Worm (Caenorhabditis elegans) whole organism, L1 larva: ENCODE data around the gene F56F10.2.
A peak's percentile ranks its signal among the peaks of the same experiment; 100 is the strongest.

Source experiments
- C16A3.4 ChIP-seq: fragments of 150-350 bp; optimal IDR thresholded peaks from 2 replicates; lab custom pipeline; 2014; ENCODE audit warnings: missing biosample characterization, missing genetic modification characterization
- blmp-1 ChIP-seq: fragments of 150-350 bp; optimal IDR thresholded peaks from 2 replicates; lab custom pipeline; 2014; ENCODE audit warnings: missing biosample characterization, missing genetic modification characterization
- ceh-8 ChIP-seq: fragments of 200-800 bp; sonication (Bioruptor generic); optimal IDR thresholded peaks from 2 replicates; lab custom pipeline; 2018; ENCODE audit warnings: mild to moderate bottlenecking, missing genetic modification characterization, moderate library complexity, missing compliant biosample characterization
- ceh-82 ChIP-seq, 3 experiments: fragments of 150-350 bp in 1 of 3; sonication (generic microtip) in 2 of 3; optimal IDR thresholded peaks; 2 replicates each; lab custom pipeline; 2014 to 2017; ENCODE audit warnings: missing biosample characterization in 3 of 3, missing genetic modification characterization in 3 of 3
- ces-1 ChIP-seq: fragments of 150-350 bp; optimal IDR thresholded peaks from 2 replicates; lab custom pipeline; 2014; ENCODE audit warnings: missing biosample characterization, missing genetic modification reagents, missing genetic modification characterization
- dpl-1 ChIP-seq, 3 experiments: fragments of 150-350 bp in 2 of 3; sonication (generic microtip) in 1 of 3; optimal IDR thresholded peaks; 2 replicates each; lab custom pipeline; 2014 to 2017; ENCODE audit warnings: missing biosample characterization in 3 of 3, missing genetic modification characterization in 3 of 3, missing genetic modification reagents in 3 of 3
- dsc-1 ChIP-seq: sonication (generic microtip); optimal IDR thresholded peaks from 2 replicates; lab custom pipeline; 2016; ENCODE audit warnings: mild to moderate bottlenecking, missing genetic modification characterization, missing compliant biosample characterization
- efl-1 ChIP-seq, 4 experiments: fragments of 150-350 bp; optimal IDR thresholded peaks in 3 of 4; peaks in 1 of 4; 1 replicate in 1 of 4; 2 replicates in 3 of 4; lab custom pipeline; 2014; ENCODE audit warnings: missing biosample characterization in 2 of 4, missing genetic modification characterization in 2 of 4, missing genetic modification reagents in 2 of 4
- ets-5 ChIP-seq: fragments of 200-800 bp; sonication (Bioruptor generic); IDR thresholded peaks from 2 replicates; pipeline ENCODE4 v1.3.6; 2022; ENCODE audit warnings: missing genetic modification characterization, missing compliant biosample characterization
- fkh-10 ChIP-seq: sonication (generic microtip); optimal IDR thresholded peaks from 2 replicates; lab custom pipeline; 2017; ENCODE audit warnings: missing biosample characterization, missing genetic modification reagents, missing genetic modification characterization
- fkh-8 ChIP-seq: sonication (generic microtip); optimal IDR thresholded peaks from 2 replicates; lab custom pipeline; 2016; ENCODE audit warnings: mild to moderate bottlenecking, missing genetic modification characterization, missing compliant biosample characterization
- fos-1 ChIP-seq: fragments of 150-350 bp; optimal IDR thresholded peaks from 2 replicates; lab custom pipeline; 2014; ENCODE audit warnings: missing biosample characterization, missing genetic modification characterization
- hlh-4 ChIP-seq: sonication (generic microtip); optimal IDR thresholded peaks from 2 replicates; lab custom pipeline; 2016; ENCODE audit warnings: mild to moderate bottlenecking, missing genetic modification characterization, missing compliant biosample characterization
- irx-1 ChIP-seq: sonication (generic microtip); optimal IDR thresholded peaks from 2 replicates; lab custom pipeline; 2016; ENCODE audit warnings: missing genetic modification characterization, missing compliant biosample characterization
- isw-1 ChIP-seq: fragments of 200-800 bp; sonication (Bioruptor generic); IDR thresholded peaks from 2 replicates; pipeline ENCODE4 v1.3.6; 2022; ENCODE audit warnings: missing genetic modification characterization, missing compliant biosample characterization
- jun-1 ChIP-seq: fragments of 150-350 bp; optimal IDR thresholded peaks from 2 replicates; lab custom pipeline; 2014; ENCODE audit warnings: missing biosample characterization, missing genetic modification reagents, missing genetic modification characterization
- lin-13 ChIP-seq: fragments of 150-350 bp; optimal IDR thresholded peaks from 2 replicates; lab custom pipeline; 2014; ENCODE audit warnings: missing biosample characterization, missing genetic modification reagents, missing genetic modification characterization
- lin-14 ChIP-seq: fragments of 200-800 bp; sonication (Bioruptor generic); optimal IDR thresholded peaks from 2 replicates; lab custom pipeline; 2018; ENCODE audit warnings: mild to moderate bottlenecking, missing genetic modification characterization, moderate library complexity, missing compliant biosample characterization
- lin-35 ChIP-seq, 2 experiments: fragments of 150-350 bp; optimal IDR thresholded peaks; 2 replicates each; lab custom pipeline; 2014; ENCODE audit warnings: missing biosample characterization in 2 of 2, missing genetic modification characterization in 2 of 2, missing genetic modification reagents in 2 of 2
- lin-39 ChIP-seq: fragments of 150-350 bp; optimal IDR thresholded peaks from 2 replicates; lab custom pipeline; 2014; ENCODE audit warnings: missing biosample characterization, missing genetic modification reagents, missing genetic modification characterization
- lsy-2 ChIP-seq, 2 experiments: fragments of 150-350 bp; optimal IDR thresholded peaks; 2 replicates each; lab custom pipeline; 2014; ENCODE audit warnings: missing biosample characterization in 2 of 2, missing genetic modification characterization in 2 of 2
- mdl-1 ChIP-seq, 2 experiments: fragments of 150-350 bp; optimal IDR thresholded peaks; 2 replicates each; lab custom pipeline; 2014 to 2017; ENCODE audit warnings: missing biosample characterization in 2 of 2, missing genetic modification characterization in 2 of 2, inconsistent platforms in 1 of 2
- mef-2 ChIP-seq: fragments of 150-350 bp; optimal IDR thresholded peaks from 2 replicates; lab custom pipeline; 2014; ENCODE audit warnings: missing biosample characterization, missing genetic modification characterization
- mep-1 ChIP-seq: fragments of 150-350 bp; optimal IDR thresholded peaks from 2 replicates; lab custom pipeline; 2014; ENCODE audit warnings: missing biosample characterization, missing genetic modification characterization
- nhr-11 ChIP-seq: fragments of 150-350 bp; optimal IDR thresholded peaks from 2 replicates; lab custom pipeline; 2014; ENCODE audit warnings: missing biosample characterization, missing genetic modification characterization
- nhr-20 ChIP-seq: sonication (generic microtip); optimal IDR thresholded peaks from 2 replicates; lab custom pipeline; 2016; ENCODE audit warnings: mild to moderate bottlenecking, missing genetic modification characterization, missing compliant biosample characterization
- nhr-237 ChIP-seq: fragments of 150-350 bp; optimal IDR thresholded peaks from 2 replicates; lab custom pipeline; 2014; ENCODE audit warnings: missing biosample characterization, missing genetic modification characterization
- nhr-47 ChIP-seq: sonication (generic microtip); optimal IDR thresholded peaks from 2 replicates; lab custom pipeline; 2016; ENCODE audit warnings: mild to moderate bottlenecking, missing genetic modification characterization, moderate library complexity, missing compliant biosample characterization
- nhr-71 ChIP-seq: sonication (generic microtip); optimal IDR thresholded peaks from 2 replicates; lab custom pipeline; 2016; ENCODE audit warnings: mild to moderate bottlenecking, missing genetic modification characterization, moderate library complexity, missing compliant biosample characterization
- nhr-76 ChIP-seq: sonication (generic microtip); optimal IDR thresholded peaks from 2 replicates; lab custom pipeline; 2017; ENCODE audit warnings: missing biosample characterization, missing genetic modification characterization
- nhr-77 ChIP-seq: fragments of 150-350 bp; optimal IDR thresholded peaks from 2 replicates; lab custom pipeline; 2014; ENCODE audit warnings: missing biosample characterization, missing genetic modification characterization
- nhr-85 ChIP-seq: sonication (generic microtip); peaks from one replicate; lab custom pipeline; 2016; ENCODE audit warnings: missing genetic modification characterization, inconsistent platforms, missing compliant biosample characterization
- pag-3 ChIP-seq: sonication (generic microtip); optimal IDR thresholded peaks from 2 replicates; lab custom pipeline; 2017; ENCODE audit warnings: missing genetic modification characterization, mild to moderate bottlenecking, missing compliant biosample characterization, antibody characterized with exemption, borderline replicate concordance; ENCODE audit not compliant: insufficient read depth
- pax-3 ChIP-seq: fragments of 200-800 bp; sonication (Bioruptor generic); optimal IDR thresholded peaks from 2 replicates; lab custom pipeline; 2018; ENCODE audit warnings: mild to moderate bottlenecking, missing genetic modification characterization, moderate library complexity, missing compliant biosample characterization
- pqm-1 ChIP-seq: sonication (generic microtip); optimal IDR thresholded peaks from 3 replicates; lab custom pipeline; 2017; ENCODE audit warnings: missing biosample characterization, missing genetic modification characterization
- rnt-1 ChIP-seq: sonication (generic microtip); optimal IDR thresholded peaks from 2 replicates; lab custom pipeline; 2016; ENCODE audit warnings: mild to moderate bottlenecking, missing genetic modification characterization, moderate library complexity, missing compliant biosample characterization
- skn-1 ChIP-seq: fragments of 150-350 bp; optimal IDR thresholded peaks from 2 replicates; lab custom pipeline; 2014; ENCODE audit warnings: missing biosample characterization, missing genetic modification characterization
- snpc-4 ChIP-seq: fragments of 150-350 bp; optimal IDR thresholded peaks from 2 replicates; lab custom pipeline; 2014; ENCODE audit warnings: missing biosample characterization, missing genetic modification characterization
- snu-23 ChIP-seq: sonication (generic microtip); optimal IDR thresholded peaks from 2 replicates; lab custom pipeline; 2016; ENCODE audit warnings: missing genetic modification characterization, missing compliant biosample characterization
- swsn-7 ChIP-seq: sonication (generic microtip); optimal IDR thresholded peaks from 2 replicates; lab custom pipeline; 2016; ENCODE audit warnings: missing genetic modification characterization, missing compliant biosample characterization
- tbx-2 ChIP-seq: sonication (generic microtip); optimal IDR thresholded peaks from 2 replicates; lab custom pipeline; 2016; ENCODE audit warnings: missing genetic modification characterization, missing compliant biosample characterization
- unc-62 ChIP-seq: fragments of 150-350 bp; optimal IDR thresholded peaks from 2 replicates; lab custom pipeline; 2014; ENCODE audit warnings: missing biosample characterization, missing genetic modification reagents, missing genetic modification characterization
- unc-86 ChIP-seq: sonication (generic microtip); optimal IDR thresholded peaks from 2 replicates; lab custom pipeline; 2016; ENCODE audit warnings: missing genetic modification characterization, missing compliant biosample characterization
- unc-98 ChIP-seq: fragments of 200-800 bp; sonication (Bioruptor generic); IDR thresholded peaks from 2 replicates; pipeline ENCODE4 v1.3.6; 2022; ENCODE audit warnings: missing genetic modification characterization, missing compliant biosample characterization
- xbp-1 ChIP-seq: sonication (generic microtip); optimal IDR thresholded peaks from 2 replicates; lab custom pipeline; 2016; ENCODE audit warnings: missing genetic modification characterization, missing compliant biosample characterization
- zag-1 ChIP-seq: fragments of 150-350 bp; optimal IDR thresholded peaks from 2 replicates; lab custom pipeline; 2014; ENCODE audit warnings: missing biosample characterization, missing genetic modification characterization
- ztf-11 ChIP-seq, 2 experiments: sonication (generic microtip); optimal IDR thresholded peaks; 2 replicates each; lab custom pipeline; 2016 to 2017; ENCODE audit warnings: missing genetic modification characterization in 2 of 2, missing biosample characterization in 1 of 2, missing compliant biosample characterization in 1 of 2

F56F10.2 gene

ce11 chrX:827502-827901, 31.9 kb upstream of the F56F10.2 start:
- TF ChIP-seq ceh-82 (tag; optimal IDR thresholded peaks at IDR 0.05; lab: Kevin White, UChicago), result peak; percentile 26 to 50 (median 41)
- peak; percentile 93 for TF ChIP-seq lin-14 (GFP tag; lab: Kevin White, UChicago)
- peak; percentile 49 for TF ChIP-seq dsc-1 (tag; lab: Kevin White, UChicago)
- TF ChIP-seq snu-23 (GFP tag; lab: Kevin White, UChicago), result peak; percentile 79
- TF ChIP-seq pqm-1, result no peak
- peak; percentile 83 for TF ChIP-seq skn-1
- peak; percentile 15 for TF ChIP-seq lin-13
- no peak for TF ChIP-seq unc-98
- peak; percentile 51 to 65 for TF ChIP-seq lin-35 (GFP tag; optimal IDR thresholded peaks at IDR 0.05; lab: Kevin White, UChicago)
- no peak for TF ChIP-seq snpc-4
- TF ChIP-seq pag-3 (tag; lab: Kevin White, UChicago), result peak; percentile 82
- peak; percentile 57 for TF ChIP-seq nhr-77 (tag; lab: Kevin White, UChicago)
- no peak for TF ChIP-seq ets-5 (GFP tag; lab: Robert Waterston, UW)
- TF ChIP-seq zag-1 (tag; lab: Kevin White, UChicago), result peak; percentile 25
- TF ChIP-seq swsn-7 (tag; lab: Kevin White, UChicago), result peak; percentile 72
- peak; percentile 40 for TF ChIP-seq nhr-11 (tag; lab: Kevin White, UChicago)
- TF ChIP-seq jun-1 (tag; lab: Kevin White, UChicago), result peak; percentile 7
- TF ChIP-seq ztf-11 (tag; optimal IDR thresholded peaks at IDR 0.05; lab: Kevin White, UChicago), result no peak
- TF ChIP-seq irx-1 (tag; lab: Kevin White, UChicago), result peak; percentile 50
- no peak for TF ChIP-seq hlh-4
- TF ChIP-seq fkh-8 (tag; lab: Kevin White, UChicago), result peak; percentile 76
- no peak for TF ChIP-seq mef-2 (tag; lab: Kevin White, UChicago)
- TF ChIP-seq lsy-2 (tag; optimal IDR thresholded peaks at IDR 0.05; lab: Kevin White, UChicago), result peak; percentile 55 to 75
- peak; percentile 93 for TF ChIP-seq fkh-10 (GFP tag; lab: Kevin White, UChicago)
- TF ChIP-seq blmp-1 (tag; lab: Kevin White, UChicago), result peak; percentile 90
- peak; percentile 54 for TF ChIP-seq rnt-1 (tag; lab: Kevin White, UChicago)
- TF ChIP-seq tbx-2, result peak; percentile 77
- TF ChIP-seq lin-39 (tag; lab: Kevin White, UChicago), result no peak
- TF ChIP-seq efl-1 (optimal IDR thresholded peaks at IDR 0.05; lab: Kevin White, UChicago), result peak; percentile 34 to 69
- peak in 1 of 2 experiments; percentile 85 for TF ChIP-seq efl-1 (GFP tag; optimal IDR thresholded peaks at IDR 0.05 in 1 of 2; lab: Kevin White, UChicago)
- no peak for TF ChIP-seq ces-1 (GFP tag; lab: Kevin White, UChicago)
- TF ChIP-seq nhr-20 (tag; lab: Kevin White, UChicago), result peak; percentile 67
- peak in 1 of 2 experiments; percentile 68 for TF ChIP-seq mdl-1 (tag; optimal IDR thresholded peaks at IDR 0.05; lab: Kevin White, UChicago)
- TF ChIP-seq nhr-71 (tag; lab: Kevin White, UChicago), result peak; percentile 81
- TF ChIP-seq nhr-47 (tag; lab: Kevin White, UChicago), result peak; percentile 78
- TF ChIP-seq pax-3 (tag; lab: Kevin White, UChicago), result no peak
- peak; percentile 24 for TF ChIP-seq C16A3.4
- TF ChIP-seq fos-1 (tag; lab: Kevin White, UChicago), result peak; percentile 78
- no peak for TF ChIP-seq isw-1 (GFP tag; lab: Robert Waterston, UW)
- no peak for TF ChIP-seq unc-62 (GFP tag; lab: Kevin White, UChicago)
- TF ChIP-seq nhr-76 (tag; lab: Kevin White, UChicago), result no peak
- peak; percentile 59 for TF ChIP-seq ceh-8 (GFP tag; lab: Kevin White, UChicago)
- TF ChIP-seq nhr-85 (tag; lab: Kevin White, UChicago), result peak; percentile 42
- peak; percentile 45 for TF ChIP-seq nhr-237
- TF ChIP-seq xbp-1 (tag; lab: Kevin White, UChicago), result peak; percentile 25
- peak; percentile 75 for TF ChIP-seq mep-1 (tag; lab: Kevin White, UChicago)
- peak; percentile 56 for TF ChIP-seq unc-86
- peak in 1 of 3 experiments; percentile 14 for TF ChIP-seq dpl-1 (GFP tag; optimal IDR thresholded peaks at IDR 0.05; lab: Kevin White, UChicago)
